Worm (Caenorhabditis elegans) whole organism, early embryonic: ENCODE results near the gene grwd-1.

Experiments used
- B0310.2 ChIP-seq: sonication (generic microtip); optimal IDR thresholded peaks from 2 replicates; lab custom pipeline; 2016; ENCODE audit warnings: mild to moderate bottlenecking, missing genetic modification characterization, missing compliant biosample characterization
- F13C5.2 ChIP-seq: sonication (generic microtip); optimal IDR thresholded peaks from 2 replicates; lab custom pipeline; 2017; ENCODE audit warnings: mild to moderate bottlenecking, missing genetic modification characterization, inconsistent platforms, missing compliant biosample characterization
- aly-1 ChIP-seq: sonication (generic microtip); optimal IDR thresholded peaks from 2 replicates; lab custom pipeline; 2016; ENCODE audit warnings: missing genetic modification characterization, missing compliant biosample characterization
- ama-1 ChIP-seq: fragments of 150-350 bp; optimal IDR thresholded peaks from 2 replicates; lab custom pipeline; 2014
- ceh-13 ChIP-seq: fragments of 200-800 bp; sonication (Bioruptor generic); optimal IDR thresholded peaks from 2 replicates; lab custom pipeline; 2018; ENCODE audit warnings: mild to moderate bottlenecking, missing genetic modification characterization, missing compliant biosample characterization
- ceh-36 ChIP-seq: sonication (generic microtip); optimal IDR thresholded peaks from 2 replicates; lab custom pipeline; 2016; ENCODE audit warnings: missing genetic modification characterization, inconsistent platforms, missing compliant biosample characterization
- ets-7 ChIP-seq: sonication (generic microtip); optimal IDR thresholded peaks from 2 replicates; lab custom pipeline; 2016; ENCODE audit warnings: missing genotype, missing genetic modification characterization, missing compliant biosample characterization
- flt-1 ChIP-seq: fragments of 200-800 bp; sonication (Bioruptor generic); IDR thresholded peaks from 2 replicates; pipeline ENCODE4 v1.3.6; 2022; ENCODE audit warnings: missing genetic modification characterization, missing compliant biosample characterization
- hmbx-1 ChIP-seq: sonication (generic microtip); optimal IDR thresholded peaks from 2 replicates; lab custom pipeline; 2016; ENCODE audit warnings: mild to moderate bottlenecking, missing genetic modification characterization, missing compliant biosample characterization
- hmg-4 ChIP-seq: fragments of 200-800 bp; sonication (Bioruptor generic); optimal IDR thresholded peaks from 2 replicates; lab custom pipeline; 2018; ENCODE audit warnings: mild to moderate bottlenecking, missing genetic modification characterization, missing compliant biosample characterization
- hnd-1 ChIP-seq: sonication (generic microtip); optimal IDR thresholded peaks from 2 replicates; lab custom pipeline; 2016; ENCODE audit warnings: missing genetic modification characterization, missing compliant biosample characterization
- pes-1 ChIP-seq: fragments of 200-800 bp; sonication (Bioruptor generic); IDR thresholded peaks from 2 replicates; pipeline ENCODE4 v1.3.6; 2022; ENCODE audit warnings: missing genetic modification reagents, missing genetic modification characterization, missing compliant biosample characterization
- scrt-1 ChIP-seq: fragments of 200-800 bp; sonication (Bioruptor generic); IDR thresholded peaks from 2 replicates; pipeline ENCODE4 v1.3.6; 2022; ENCODE audit warnings: missing genetic modification characterization, missing compliant biosample characterization
- sea-1 ChIP-seq: fragments of 200-800 bp; sonication (Bioruptor generic); conservative IDR thresholded peaks from 2 replicates; pipeline ENCODE4 v1.3.6; 2022; ENCODE audit warnings: missing genetic modification characterization, missing compliant biosample characterization
- tbx-11 ChIP-seq: fragments of 200-800 bp; sonication (Bioruptor generic); IDR thresholded peaks from 2 replicates; pipeline ENCODE4 v1.3.6; 2022; ENCODE audit warnings: missing genetic modification characterization, missing compliant biosample characterization
- tbx-37 ChIP-seq: fragments of 200-800 bp; sonication (Bioruptor generic); conservative IDR thresholded peaks from 2 replicates; pipeline ENCODE4 v1.3.6; 2022; ENCODE audit warnings: missing genetic modification reagents, missing genetic modification characterization, missing compliant biosample characterization
- tra-4 ChIP-seq: sonication (generic microtip); optimal IDR thresholded peaks from 2 replicates; lab custom pipeline; 2017; ENCODE audit warnings: missing genetic modification characterization, missing compliant biosample characterization

Gene grwd-1

DNA sequence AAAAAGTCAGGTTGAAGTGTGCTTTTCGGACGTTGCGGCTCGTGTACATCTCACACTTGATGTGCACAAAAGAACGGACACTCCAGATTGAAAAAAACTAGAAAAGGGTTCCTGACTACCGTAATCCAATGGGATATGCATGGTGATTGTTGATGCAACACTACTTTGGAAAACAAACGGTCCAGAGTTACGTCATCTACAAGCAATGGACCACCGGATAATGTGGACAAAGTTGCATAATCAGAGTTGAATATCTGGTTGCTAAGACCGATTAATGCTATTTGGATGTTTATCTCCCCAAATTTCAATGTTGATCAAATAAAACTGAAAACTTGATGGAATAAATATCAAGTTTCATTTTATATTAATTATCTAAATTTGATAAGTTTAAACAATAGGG, 3.3 kb upstream of the grwd-1 start:
- TF ChIP-seq tbx-37 (no peak), F13C5.2 (tag; lab: Kevin White, UChicago) (no peak), tra-4 (tag; lab: Kevin White, UChicago) (no peak), ceh-13 (no peak), scrt-1 (GFP tag; lab: Robert Waterston, UW) (no peak), sea-1 (GFP tag; lab: Robert Waterston, UW) (no peak), pes-1 (GFP tag; lab: Robert Waterston, UW) (no peak), flt-1 (GFP tag; lab: Robert Waterston, UW) (no peak), ets-7 (tag; lab: Kevin White, UChicago) (no peak), ceh-36 (tag; lab: Kevin White, UChicago) (no peak), aly-1 (tag; lab: Kevin White, UChicago) (no peak), ama-1 (lab: Kevin White, UChicago) (no peak)

DNA sequence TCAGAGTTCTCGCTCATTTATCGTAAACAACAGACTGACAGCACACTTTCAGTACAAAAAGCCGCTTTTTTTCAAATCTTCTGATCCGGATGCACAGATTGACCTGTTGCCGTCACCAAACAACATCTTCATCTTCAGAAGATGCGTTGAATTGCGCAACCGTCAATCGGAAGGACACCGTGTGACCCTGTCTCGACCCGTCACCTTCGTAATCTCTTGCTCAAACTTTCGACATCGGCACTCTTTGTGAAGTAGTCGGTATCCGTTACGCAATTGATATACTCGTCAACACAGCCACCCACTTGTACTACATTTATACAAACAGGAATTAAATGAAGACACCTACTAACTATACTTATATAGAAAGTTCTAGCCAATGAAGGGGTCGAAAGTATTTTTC, 2.3 kb upstream of the grwd-1 start:
- TF ChIP-seq hmbx-1 (tag; lab: Kevin White, UChicago) (no peak), hnd-1 (tag; lab: Kevin White, UChicago) (no peak), ceh-13 (no peak), tra-4 (tag; lab: Kevin White, UChicago) (no peak), pes-1 (GFP tag; lab: Robert Waterston, UW) (no peak), flt-1 (GFP tag; lab: Robert Waterston, UW) (no peak), scrt-1 (GFP tag; lab: Robert Waterston, UW) (no peak), tbx-11 (GFP tag; lab: Robert Waterston, UW) (no peak), aly-1 (tag; lab: Kevin White, UChicago) (no peak), F13C5.2 (tag; lab: Kevin White, UChicago) (no peak), ceh-36 (tag; lab: Kevin White, UChicago) (no peak), tbx-37 (no peak), B0310.2 (tag; lab: Kevin White, UChicago) (no peak), ets-7 (tag; lab: Kevin White, UChicago) (no peak), ama-1 (lab: Kevin White, UChicago) (no peak), hmg-4 (GFP tag; lab: Kevin White, UChicago) (no peak), sea-1 (GFP tag; lab: Robert Waterston, UW) (no peak)

DNA sequence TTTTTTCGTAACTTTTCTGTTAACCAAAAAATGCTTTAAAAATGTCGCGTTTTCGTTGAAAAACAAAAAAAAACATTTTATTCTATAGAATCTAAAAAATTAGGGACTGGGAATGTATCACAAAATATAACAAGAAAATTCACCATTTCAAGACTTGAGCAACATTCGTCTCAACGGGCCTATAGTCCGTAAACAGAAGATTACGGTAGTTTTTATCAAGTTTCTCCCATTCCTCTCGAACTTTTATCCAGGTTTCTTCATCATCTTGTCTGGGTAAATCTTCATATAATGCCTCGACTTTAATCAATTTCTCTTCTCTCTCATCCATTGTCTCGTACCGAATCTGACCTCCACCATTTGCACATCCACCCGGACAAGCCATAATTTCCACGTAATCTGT, 2.1 kb downstream of the grwd-1 start:
- TF ChIP-seq B0310.2 (tag; lab: Kevin White, UChicago) (no peak), F13C5.2 (tag; lab: Kevin White, UChicago) (no peak), flt-1 (GFP tag; lab: Robert Waterston, UW) (no peak), tbx-11 (GFP tag; lab: Robert Waterston, UW) (no peak), pes-1 (GFP tag; lab: Robert Waterston, UW) (no peak), ets-7 (tag; lab: Kevin White, UChicago) (no peak), ceh-13 (no peak), hmbx-1 (tag; lab: Kevin White, UChicago) (no peak), hnd-1 (tag; lab: Kevin White, UChicago) (no peak), ceh-36 (tag; lab: Kevin White, UChicago) (no peak)

DNA sequence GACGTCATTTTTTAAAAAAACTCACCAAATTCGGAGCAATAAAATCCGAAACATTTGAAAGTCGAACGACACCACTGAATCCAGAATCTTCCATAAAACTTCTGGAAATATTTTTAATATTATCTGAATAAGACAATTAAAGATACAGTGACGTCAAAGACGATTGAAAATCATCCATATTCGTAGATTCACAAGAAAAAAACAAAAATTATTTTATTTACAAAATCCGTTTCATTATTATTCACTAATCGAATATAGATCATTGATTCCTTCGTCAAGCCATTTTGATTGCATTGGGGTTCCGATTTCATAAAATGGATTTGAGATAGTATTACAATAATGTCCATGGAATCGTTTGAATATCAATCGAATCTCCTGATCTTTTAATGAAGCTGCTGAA, 5.4 kb downstream of the grwd-1 start, which contains the start of gene oxy-4:
Gene oxy-4 (minus strand): TSS at position 101 of the 400 bp plus-strand sequence.
- no peak for TF ChIP-seq aly-1 (tag; lab: Kevin White, UChicago)
- no peak for TF ChIP-seq tbx-11 (GFP tag; lab: Robert Waterston, UW)
- no peak for TF ChIP-seq tra-4 (tag; lab: Kevin White, UChicago)
- no peak for TF ChIP-seq B0310.2 (tag; lab: Kevin White, UChicago)
- no peak for TF ChIP-seq tbx-37
- TF ChIP-seq pes-1 (GFP tag; lab: Robert Waterston, UW), result no peak
- TF ChIP-seq ceh-36 (tag; lab: Kevin White, UChicago), result no peak

DNA sequence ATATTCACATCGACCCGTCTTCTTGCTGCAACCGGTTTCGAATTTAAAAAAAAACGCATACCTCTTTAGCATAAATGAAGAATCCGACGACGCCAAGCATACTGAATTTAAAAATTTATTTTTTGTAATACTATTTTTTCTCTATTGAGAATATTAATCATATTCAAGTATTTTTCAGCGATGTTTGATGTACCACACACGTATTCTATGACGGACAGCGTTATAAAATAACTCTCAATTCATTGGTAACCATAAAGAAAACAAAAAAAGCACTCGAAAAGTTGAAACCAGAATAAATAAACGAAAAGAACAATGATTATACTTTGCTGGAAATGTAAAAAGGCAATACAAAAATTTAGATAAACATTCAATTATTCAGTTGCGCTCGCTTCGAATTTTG, 6.2 kb downstream of the grwd-1 start, which contains the start of gene T10F2.5:
Gene T10F2.5 (minus strand): TSS at position 101 of the 400 bp plus-strand sequence.
- TF ChIP-seq pes-1 (GFP tag; lab: Robert Waterston, UW), result no peak
- no peak for TF ChIP-seq hmg-4 (GFP tag; lab: Kevin White, UChicago)
- TF ChIP-seq F13C5.2 (tag; lab: Kevin White, UChicago), result no peak
- TF ChIP-seq hnd-1 (tag; lab: Kevin White, UChicago), result no peak
- TF ChIP-seq aly-1 (tag; lab: Kevin White, UChicago), result no peak
- TF ChIP-seq ama-1 (lab: Kevin White, UChicago), result no peak
- TF ChIP-seq ets-7 (tag; lab: Kevin White, UChicago), result no peak
- TF ChIP-seq tra-4 (tag; lab: Kevin White, UChicago), result no peak
- TF ChIP-seq hmbx-1 (tag; lab: Kevin White, UChicago), result no peak
- TF ChIP-seq flt-1 (GFP tag; lab: Robert Waterston, UW), result no peak
- no peak for TF ChIP-seq ceh-36 (tag; lab: Kevin White, UChicago)

DNA sequence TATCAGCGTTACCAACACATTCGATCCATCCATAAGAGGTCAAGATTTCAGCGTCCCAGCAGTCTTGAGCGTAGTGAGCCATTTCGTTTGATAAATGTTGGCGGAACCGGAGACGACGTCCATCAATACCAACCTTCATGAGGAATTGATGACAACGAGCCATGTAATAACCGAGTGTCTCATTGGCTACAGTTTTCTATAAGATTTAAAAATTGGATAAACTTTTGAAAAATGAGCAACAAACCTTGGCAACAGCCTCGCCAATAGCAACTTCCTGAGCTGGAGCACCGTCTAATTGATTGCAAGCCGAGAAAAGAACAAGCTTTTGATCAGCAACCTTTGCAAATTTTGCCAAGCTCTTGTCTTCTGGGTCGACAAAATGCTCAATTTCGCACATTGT, 7.5 kb downstream of the grwd-1 start:
- TF ChIP-seq ceh-13, result no peak
- TF ChIP-seq hmg-4 (GFP tag; lab: Kevin White, UChicago), result no peak
- TF ChIP-seq tra-4 (tag; lab: Kevin White, UChicago), result no peak
- TF ChIP-seq tbx-37, result no peak
- TF ChIP-seq sea-1 (GFP tag; lab: Robert Waterston, UW), result no peak
- no peak for TF ChIP-seq flt-1 (GFP tag; lab: Robert Waterston, UW)
- TF ChIP-seq B0310.2 (tag; lab: Kevin White, UChicago), result no peak
- no peak for TF ChIP-seq F13C5.2 (tag; lab: Kevin White, UChicago)
- TF ChIP-seq pes-1 (GFP tag; lab: Robert Waterston, UW), result no peak
- no peak for TF ChIP-seq tbx-11 (GFP tag; lab: Robert Waterston, UW)
- TF ChIP-seq ceh-36 (tag; lab: Kevin White, UChicago), result no peak
- TF ChIP-seq scrt-1 (GFP tag; lab: Robert Waterston, UW), result no peak
- TF ChIP-seq hmbx-1 (tag; lab: Kevin White, UChicago), result no peak
- no peak for TF ChIP-seq ama-1 (lab: Kevin White, UChicago)
- no peak for TF ChIP-seq aly-1 (tag; lab: Kevin White, UChicago)
- TF ChIP-seq hnd-1 (tag; lab: Kevin White, UChicago), result no peak
- no peak for TF ChIP-seq ets-7 (tag; lab: Kevin White, UChicago)
